Fruit fly (Drosophila melanogaster): ENCODE data around the gene Mesh1.

Mesh1 gene

dm6 chr3R:29207012-29207656 lies 4.8 kb upstream of the Mesh1 start (continued):
- no peak for TF ChIP-seq D (optimal IDR thresholded peaks at IDR 0.05)
- TF ChIP-seq D (GFP tag; optimal IDR thresholded peaks at IDR 0.05): peak; percentile 44
- TF ChIP-seq CG12236 (GFP tag; optimal IDR thresholded peaks at IDR 0.05): no peak
- TF ChIP-seq eve (GFP tag; optimal IDR thresholded peaks at IDR 0.05): no peak
- peak; percentile 88 for TF ChIP-seq Drgx (GFP tag; IDR thresholded peaks at IDR 0.05)
- TF ChIP-seq nom (GFP tag; optimal IDR thresholded peaks at IDR 0.05): peak; percentile 82
- TF ChIP-seq CG34422 (GFP tag; IDR thresholded peaks at IDR 0.05): peak; percentile 71
- TF ChIP-seq B-H1 (GFP tag; IDR thresholded peaks at IDR 0.05): peak; percentile 73
- TF ChIP-seq pb (GFP tag; optimal IDR thresholded peaks at IDR 0.05): no peak
- TF ChIP-seq sens-2 (GFP tag; IDR thresholded peaks at IDR 0.05): peak; percentile 56; the same call in 1 of the 2 replicates
- TF ChIP-seq CG11504 (tag; optimal IDR thresholded peaks at IDR 0.05): peak; percentile 80
- peak; percentile 60 to 87 for TF ChIP-seq bsh (GFP tag; optimal IDR thresholded peaks at IDR 0.05)
- no peak for TF ChIP-seq fd102C (GFP tag; optimal IDR thresholded peaks at IDR 0.05)
- TF ChIP-seq Dbx (GFP tag; IDR thresholded peaks at IDR 0.05): peak; percentile 53; the same call in 1 of the 3 replicates
- no peak for TF ChIP-seq CG4617 (GFP tag; optimal IDR thresholded peaks at IDR 0.05; ENCODE audit: borderline replicate concordance)
- peak; percentile 14 for TF ChIP-seq CG5245 (GFP tag; optimal IDR thresholded peaks at IDR 0.05)
- TF ChIP-seq CG10959 (GFP tag; IDR thresholded peaks at IDR 0.05): peak; percentile 32; the same call in 1 of the 2 replicates
- no peak for TF ChIP-seq gfzf (GFP tag; optimal IDR thresholded peaks at IDR 0.05)
- TF ChIP-seq peb (GFP tag; IDR thresholded peaks at IDR 0.05): 0 out of 2 replicates have a peak, but pooled peaks have one; percentile 44
- peak; percentile 60 for TF ChIP-seq phol (tag; optimal IDR thresholded peaks at IDR 0.05)
- TF ChIP-seq Lpt (GFP tag; optimal IDR thresholded peaks at IDR 0.05): no peak
- peak; percentile 64 for TF ChIP-seq nmo (GFP tag; optimal IDR thresholded peaks at IDR 0.05)
- no peak for TF ChIP-seq jing (GFP tag; optimal IDR thresholded peaks at IDR 0.05)
- TF ChIP-seq D19B (GFP tag; optimal IDR thresholded peaks at IDR 0.05): peak; percentile 30
- peak; percentile 69; the same call in 2 of the 3 replicates for TF ChIP-seq ken (GFP tag; IDR thresholded peaks at IDR 0.05)
- no peak for TF ChIP-seq zfh2 (GFP tag; optimal IDR thresholded peaks at IDR 0.05)
- no peak for TF ChIP-seq CG18476 (GFP tag; optimal IDR thresholded peaks at IDR 0.05)
- peak; percentile 3 for TF ChIP-seq CTCF (GFP tag; optimal IDR thresholded peaks at IDR 0.05)
- TF ChIP-seq CG32767 (GFP tag; IDR thresholded peaks at IDR 0.05): no peak
- peak; percentile 36 for TF ChIP-seq CG15514 (GFP tag; optimal IDR thresholded peaks at IDR 0.05)
- TF ChIP-seq BEAF-32 (GFP tag; optimal IDR thresholded peaks at IDR 0.05): no peak
- no peak for TF ChIP-seq tll (GFP tag; optimal IDR thresholded peaks at IDR 0.05)
- TF ChIP-seq dpn (GFP tag; optimal IDR thresholded peaks at IDR 0.05): peak in 1 of 2 experiments; percentile 61
- peak; percentile 63; the same call in 1 of the 3 replicates for TF ChIP-seq otp (GFP tag; IDR thresholded peaks at IDR 0.05)
- TF ChIP-seq da (GFP tag; optimal IDR thresholded peaks at IDR 0.05): no peak
- TF ChIP-seq psq (GFP tag; optimal IDR thresholded peaks at IDR 0.05): no peak
- no peak for TF ChIP-seq yki (optimal IDR thresholded peaks at IDR 0.05)
- no peak for TF ChIP-seq Lhr (GFP tag; optimal IDR thresholded peaks at IDR 0.05)
- no peak for TF ChIP-seq ewg (GFP tag; optimal IDR thresholded peaks at IDR 0.05)
- no peak for TF ChIP-seq Hr78 (GFP tag; optimal IDR thresholded peaks at IDR 0.05)
- no peak for TF ChIP-seq repo (GFP tag; optimal IDR thresholded peaks at IDR 0.05)
- no peak for TF ChIP-seq Side (GFP tag; optimal IDR thresholded peaks at IDR 0.05)
- no peak for TF ChIP-seq CG16863 (GFP tag; optimal IDR thresholded peaks at IDR 0.05)
- TF ChIP-seq scrt (GFP tag; optimal IDR thresholded peaks at IDR 0.05): peak; percentile 2
- TF ChIP-seq kah (GFP tag; optimal IDR thresholded peaks at IDR 0.05): no peak
- no peak for TF ChIP-seq jumu (GFP tag; optimal IDR thresholded peaks at IDR 0.05)
- TF ChIP-seq Sox100B (GFP tag; optimal IDR thresholded peaks at IDR 0.05): peak; percentile 57
- no peak for TF ChIP-seq Scr (GFP tag; IDR thresholded peaks at IDR 0.05; ENCODE audit: partially characterized antibody)
- TF ChIP-seq ci (GFP tag; IDR thresholded peaks at IDR 0.05): peak; percentile 77
- TF ChIP-seq CG10543 (GFP tag; optimal IDR thresholded peaks at IDR 0.05): peak; percentile 12
